Worm (Caenorhabditis elegans) whole organism, L4 larva: ENCODE data around the gene C06G4.6.
"Not testable (repeated sequence)": the region's sequence is repeated elsewhere in the genome, so short reads cannot be mapped to it uniquely, and the experiment has no call there.

Experiments
- ceh-20 ChIP-seq: fragments of 200-800 bp; sonication (Bioruptor generic); IDR thresholded peaks from 2 replicates; pipeline ENCODE4 v1.3.6; 2022; ENCODE audit warnings: missing genetic modification reagents, missing genetic modification characterization, missing compliant biosample characterization
- ceh-82 ChIP-seq: sonication (generic microtip); optimal IDR thresholded peaks from 2 replicates; lab custom pipeline; 2017; ENCODE audit warnings: missing biosample characterization, missing genetic modification characterization
- lin-15B ChIP-seq: fragments of 150-350 bp; sonication (generic microtip); optimal IDR thresholded peaks from 3 replicates; lab custom pipeline; 2014; ENCODE audit warnings: missing biosample characterization, missing genetic modification characterization
- mxl-2 ChIP-seq: fragments of 200-800 bp; sonication (Bioruptor generic); conservative IDR thresholded peaks from 2 replicates; pipeline ENCODE4 v1.3.6; 2022; ENCODE audit warnings: missing genetic modification reagents, missing genetic modification characterization, missing compliant biosample characterization
- nhr-111 ChIP-seq: fragments of 200-800 bp; sonication (Bioruptor generic); optimal IDR thresholded peaks from 2 replicates; lab custom pipeline; 2018; ENCODE audit warnings: mild to moderate bottlenecking, missing genetic modification characterization, missing compliant biosample characterization
- spr-3 ChIP-seq: fragments of 200-800 bp; sonication (Bioruptor generic); optimal IDR thresholded peaks from 2 replicates; lab custom pipeline; 2018; ENCODE audit warnings: mild to moderate bottlenecking, missing genetic modification characterization, missing compliant biosample characterization
- unc-62 ChIP-seq, 3 experiments: fragments of 150-350 bp in 1 of 3; sonication (generic microtip); optimal IDR thresholded peaks in 2 of 3; peaks in 1 of 3; 1 replicate in 1 of 3; 2 replicates in 2 of 3; lab custom pipeline; 2014 to 2017; ENCODE audit warnings: missing biosample characterization in 3 of 3, missing genetic modification characterization in 3 of 3, missing genetic modification reagents in 3 of 3, missing genotype in 1 of 3

DNA sequence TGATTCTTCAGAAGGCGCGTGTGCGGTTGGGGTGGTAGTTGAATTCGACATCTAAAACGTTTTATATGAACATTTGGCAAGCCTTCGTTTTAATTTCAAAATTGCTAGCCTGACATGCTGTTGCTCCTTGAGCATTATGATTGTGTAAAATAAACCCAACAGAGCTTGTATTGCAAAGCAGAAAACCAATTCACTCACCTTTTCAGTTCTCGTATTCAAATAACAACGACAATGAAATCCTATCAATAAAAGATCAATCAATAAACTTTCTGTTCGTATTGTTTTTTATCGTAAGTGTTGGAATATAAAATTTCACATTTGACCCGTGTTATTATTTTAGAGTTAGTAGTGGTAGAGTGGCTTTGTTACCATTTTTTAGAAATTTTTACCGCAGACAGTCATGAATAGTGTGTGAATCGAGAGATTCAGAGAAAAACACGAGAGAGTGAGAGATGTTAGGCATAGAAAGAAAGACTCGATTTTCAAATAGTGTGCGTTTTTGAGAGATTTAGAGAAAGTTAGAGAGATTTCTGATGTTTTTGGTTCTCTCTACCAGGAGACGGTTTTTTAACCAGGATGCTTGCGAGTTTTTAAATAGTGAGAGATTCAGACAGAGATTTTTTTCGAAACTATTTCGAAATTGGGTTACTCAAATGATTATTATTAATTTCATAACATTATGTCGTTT is 45.1 kb upstream of the C06G4.6 start, which contains the start of gene F54H12.10:
- not testable (repeated sequence) for TF ChIP-seq mxl-2 (GFP tag; lab: Robert Waterston, UW); nhr-111 (GFP tag; lab: Kevin White, UChicago); spr-3; unc-62 (GFP tag; optimal IDR thresholded peaks at IDR 0.05 in 1 of 2; lab: Kevin White, UChicago); unc-62 (tag; optimal IDR thresholded peaks at IDR 0.05; lab: Kevin White, UChicago); ceh-82; ceh-20; lin-15B (tag; lab: Kevin White, UChicago)
